Worm (Caenorhabditis elegans) whole organism, L4 larva: ENCODE measurements around the gene pax-1.

Experiments
- D1046.2 ChIP-seq: fragments of 200-800 bp; sonication (Bioruptor generic); IDR thresholded peaks from 2 replicates; pipeline ENCODE4 v1.3.6; 2022; ENCODE audit warnings: missing genetic modification characterization, missing compliant biosample characterization
- F10B5.3 ChIP-seq: sonication (generic microtip); optimal IDR thresholded peaks from 2 replicates; lab custom pipeline; 2016; ENCODE audit warnings: mild to moderate bottlenecking, missing genetic modification characterization, missing compliant biosample characterization
- F49E8.2 ChIP-seq: sonication (generic microtip); optimal IDR thresholded peaks from 2 replicates; lab custom pipeline; 2016; ENCODE audit warnings: missing compliant biosample characterization, mild to moderate bottlenecking, missing genetic modification characterization, borderline replicate concordance
- T26A8.4 ChIP-seq: fragments of 200-800 bp; sonication (Bioruptor generic); IDR thresholded peaks from 2 replicates; pipeline ENCODE4 v1.3.6; 2022; ENCODE audit warnings: missing genetic modification characterization, missing compliant biosample characterization
- Y75B8A.6 ChIP-seq: fragments of 200-800 bp; sonication (Bioruptor generic); IDR thresholded peaks from 2 replicates; pipeline ENCODE4 v1.3.6; 2022; ENCODE audit warnings: missing genetic modification reagents, missing genetic modification characterization, missing compliant biosample characterization
- aha-1 ChIP-seq: fragments of 150-350 bp; peaks from one replicate; lab custom pipeline; 2014; ENCODE audit warnings: missing biosample characterization, missing genetic modification characterization
- aly-2 ChIP-seq: sonication (generic microtip); optimal IDR thresholded peaks from 2 replicates; lab custom pipeline; 2018; ENCODE audit warnings: missing biosample characterization, missing genetic modification characterization
- ama-1 ChIP-seq: fragments of 150-350 bp; optimal IDR thresholded peaks from 2 replicates; lab custom pipeline; 2014; ENCODE audit warnings: inconsistent platforms, mixed read lengths
- ceh-20 ChIP-seq: fragments of 200-800 bp; sonication (Bioruptor generic); IDR thresholded peaks from 2 replicates; pipeline ENCODE4 v1.3.6; 2022; ENCODE audit warnings: missing genetic modification reagents, missing genetic modification characterization, missing compliant biosample characterization
- ceh-32 ChIP-seq: sonication (generic microtip); optimal IDR thresholded peaks from 2 replicates; lab custom pipeline; 2016; ENCODE audit warnings: mild to moderate bottlenecking, missing genetic modification characterization, missing compliant biosample characterization; ENCODE audit not compliant: poor library complexity
- cey-2 ChIP-seq: sonication (generic microtip); optimal IDR thresholded peaks from 3 replicates; lab custom pipeline; 2017; ENCODE audit warnings: missing genetic modification characterization, mild to moderate bottlenecking, missing compliant biosample characterization, antibody characterized with exemption, borderline replicate concordance; ENCODE audit not compliant: insufficient read depth
- ctbp-1 ChIP-seq: fragments of 200-800 bp; sonication (Bioruptor generic); IDR thresholded peaks from 2 replicates; pipeline ENCODE4 v1.3.6; 2022; ENCODE audit warnings: missing genetic modification reagents, missing genetic modification characterization, missing compliant biosample characterization
- daf-16 ChIP-seq, 3 experiments: sonication (generic microtip); optimal IDR thresholded peaks; 2 replicates each; lab custom pipeline; 2016 to 2017; ENCODE audit warnings: missing genetic modification characterization in 3 of 3, missing genetic modification reagents in 3 of 3, mild to moderate bottlenecking in 2 of 3, missing compliant biosample characterization in 2 of 3, missing biosample characterization in 1 of 3, moderate library complexity in 1 of 3
- dmd-6 ChIP-seq: fragments of 200-800 bp; sonication (Bioruptor generic); IDR thresholded peaks from 2 replicates; pipeline ENCODE4 v1.3.6; 2022; ENCODE audit warnings: missing genetic modification reagents, missing genetic modification characterization, missing compliant biosample characterization
- duxl-1 ChIP-seq: sonication (generic microtip); optimal IDR thresholded peaks from 2 replicates; lab custom pipeline; 2016; ENCODE audit warnings: mild to moderate bottlenecking, missing genetic modification characterization, moderate library complexity, missing compliant biosample characterization; ENCODE audit not compliant: poor library complexity
- dve-1 ChIP-seq: sonication (generic microtip); optimal IDR thresholded peaks from 2 replicates; lab custom pipeline; 2017; ENCODE audit warnings: antibody characterized with exemption, mild to moderate bottlenecking, missing genetic modification characterization, missing compliant biosample characterization; ENCODE audit not compliant: insufficient read depth
- egl-27 ChIP-seq: sonication (generic microtip); optimal IDR thresholded peaks from 3 replicates; lab custom pipeline; 2017; ENCODE audit warnings: missing biosample characterization, missing genetic modification reagents, missing genetic modification characterization
- fkh-10 ChIP-seq: fragments of 150-350 bp; optimal IDR thresholded peaks from 2 replicates; lab custom pipeline; 2014; ENCODE audit warnings: missing biosample characterization, missing genetic modification reagents, missing genetic modification characterization
- hif-1 ChIP-seq, 2 experiments: sonication (generic microtip); optimal IDR thresholded peaks; 2 replicates each; lab custom pipeline; 2016 to 2017; ENCODE audit warnings: missing compliant biosample characterization in 2 of 2, missing genetic modification characterization in 2 of 2, missing genetic modification reagents in 2 of 2, missing genotype in 2 of 2, mild to moderate bottlenecking in 1 of 2
- hlh-11 ChIP-seq: fragments of 200-800 bp; sonication (Bioruptor generic); optimal IDR thresholded peaks from 2 replicates; lab custom pipeline; 2018; ENCODE audit warnings: mild to moderate bottlenecking, missing genetic modification characterization, missing compliant biosample characterization
- hlh-30 ChIP-seq: sonication (generic microtip); optimal IDR thresholded peaks from 2 replicates; lab custom pipeline; 2017; ENCODE audit warnings: antibody characterized with exemption, mild to moderate bottlenecking, missing genetic modification characterization, missing compliant biosample characterization; ENCODE audit not compliant: insufficient read depth
- jun-1 ChIP-seq: fragments of 150-350 bp; optimal IDR thresholded peaks from 2 replicates; lab custom pipeline; 2014; ENCODE audit warnings: missing biosample characterization, missing genetic modification reagents, missing genetic modification characterization
- lim-7 ChIP-seq: fragments of 200-800 bp; sonication (Bioruptor generic); IDR thresholded peaks from 2 replicates; pipeline ENCODE4 v1.3.6; 2022; ENCODE audit warnings: missing genetic modification characterization, missing compliant biosample characterization
- lin-1 ChIP-seq: fragments of 200-800 bp; sonication (Bioruptor generic); IDR thresholded peaks from 2 replicates; pipeline ENCODE4 v1.3.6; 2022; ENCODE audit warnings: missing genetic modification reagents, missing genetic modification characterization, missing compliant biosample characterization
- mdt-29 ChIP-seq: fragments of 200-800 bp; sonication (Bioruptor generic); IDR thresholded peaks from 2 replicates; pipeline ENCODE4 v1.3.6; 2022; ENCODE audit warnings: missing genetic modification reagents, missing genetic modification characterization, missing compliant biosample characterization
- mxl-3 ChIP-seq: fragments of 200-800 bp; sonication (Bioruptor generic); optimal IDR thresholded peaks from 2 replicates; lab custom pipeline; 2018; ENCODE audit warnings: mild to moderate bottlenecking, missing genetic modification characterization, missing compliant biosample characterization
- nhr-237 ChIP-seq: sonication (generic microtip); optimal IDR thresholded peaks from 2 replicates; lab custom pipeline; 2017; ENCODE audit warnings: missing biosample characterization, missing genetic modification characterization
- nhr-28 ChIP-seq: fragments of 150-350 bp; optimal IDR thresholded peaks from 2 replicates; lab custom pipeline; 2014; ENCODE audit warnings: missing biosample characterization, missing genetic modification characterization
- nhr-42 ChIP-seq: fragments of 200-800 bp; sonication (Bioruptor generic); IDR thresholded peaks from 2 replicates; pipeline ENCODE4 v1.3.6; 2022; ENCODE audit warnings: missing genetic modification characterization, missing compliant biosample characterization
- nhr-48 ChIP-seq: sonication (generic microtip); optimal IDR thresholded peaks from 2 replicates; lab custom pipeline; 2016; ENCODE audit warnings: mild to moderate bottlenecking, missing genetic modification characterization, missing compliant biosample characterization
- nhr-77 ChIP-seq: fragments of 150-350 bp; optimal IDR thresholded peaks from 2 replicates; lab custom pipeline; 2014; ENCODE audit warnings: missing biosample characterization, missing genetic modification characterization
- php-3 ChIP-seq: fragments of 200-800 bp; sonication (Bioruptor generic); IDR thresholded peaks from 2 replicates; pipeline ENCODE4 v1.3.6; 2022; ENCODE audit warnings: missing genetic modification reagents, missing genetic modification characterization, missing compliant biosample characterization
- pqm-1 ChIP-seq: sonication (generic microtip); optimal IDR thresholded peaks from 2 replicates; lab custom pipeline; 2017; ENCODE audit warnings: missing biosample characterization, missing genetic modification characterization
- snpc-4 ChIP-seq: fragments of 150-350 bp; optimal IDR thresholded peaks from 2 replicates; lab custom pipeline; 2014; ENCODE audit warnings: missing biosample characterization, missing genetic modification characterization
- spr-1 ChIP-seq: sonication (generic microtip); optimal IDR thresholded peaks from 2 replicates; lab custom pipeline; 2016; ENCODE audit warnings: mild to moderate bottlenecking, missing genetic modification characterization, missing compliant biosample characterization
- tra-1 ChIP-seq: fragments of 200-800 bp; sonication (Bioruptor generic); IDR thresholded peaks from 2 replicates; pipeline ENCODE4 v1.3.6; 2022; ENCODE audit warnings: missing genetic modification reagents, missing genetic modification characterization, missing compliant biosample characterization
- unc-62 ChIP-seq, 3 experiments: fragments of 150-350 bp in 1 of 3; sonication (generic microtip); optimal IDR thresholded peaks in 2 of 3; peaks in 1 of 3; 1 replicate in 1 of 3; 2 replicates in 2 of 3; lab custom pipeline; 2014 to 2017; ENCODE audit warnings: missing biosample characterization in 3 of 3, missing genetic modification characterization in 3 of 3, missing genetic modification reagents in 3 of 3, missing genotype in 1 of 3
- ztf-7 ChIP-seq: fragments of 150-350 bp; optimal IDR thresholded peaks from 2 replicates; lab custom pipeline; 2014; ENCODE audit warnings: missing biosample characterization, missing genetic modification characterization

Gene pax-1

ce11 chrV:8217118-8217517 is 7.6 kb upstream of the pax-1 start:
- TF ChIP-seq dve-1 (tag; lab: Kevin White, UChicago) (peak; percentile 45), tra-1 (GFP tag; lab: Robert Waterston, UW) (peak; percentile 53; the same call in 1 of the 2 replicates), lin-1 (GFP tag; lab: Robert Waterston, UW) (peak; percentile 53), daf-16 (GFP tag; optimal IDR thresholded peaks at IDR 0.05; lab: Kevin White, UChicago) (no peak), daf-16 (tag; optimal IDR thresholded peaks at IDR 0.05; lab: Kevin White, UChicago) (peak; percentile 60), spr-1 (tag; lab: Kevin White, UChicago) (no peak), pqm-1 (peak; percentile 66), php-3 (GFP tag; lab: Robert Waterston, UW) (peak; percentile 77), cey-2 (tag; lab: Kevin White, UChicago) (no peak), ceh-32 (tag; lab: Kevin White, UChicago) (no peak), D1046.2 (GFP tag; lab: Robert Waterston, UW) (no peak), Y75B8A.6 (GFP tag; lab: Robert Waterston, UW) (no peak), hlh-11 (tag; lab: Kevin White, UChicago) (peak; percentile 63), nhr-77 (tag; lab: Kevin White, UChicago) (no peak), dmd-6 (peak; percentile 81), nhr-28 (tag; lab: Kevin White, UChicago) (peak; percentile 25), nhr-48 (tag; lab: Kevin White, UChicago) (no peak), nhr-42 (GFP tag; lab: Robert Waterston, UW) (no peak), duxl-1 (no peak), snpc-4 (tag; lab: Kevin White, UChicago) (no peak), hif-1 (tag; optimal IDR thresholded peaks at IDR 0.05; lab: Kevin White, UChicago) (peak in 1 of 2 experiments; percentile 23), hlh-30 (tag; lab: Kevin White, UChicago) (no peak)
- TF ChIP-seq, all 104 proteins: peak for 10

- TF ChIP-seq Y75B8A.6 (GFP tag; lab: Robert Waterston, UW): no peak
- no peak for TF ChIP-seq jun-1 (tag; lab: Kevin White, UChicago)
- no peak for TF ChIP-seq lim-7 (GFP tag; lab: Robert Waterston, UW)
- TF ChIP-seq ztf-7 (tag; lab: Kevin White, UChicago): no peak
- TF ChIP-seq hlh-11 (tag; lab: Kevin White, UChicago): peak; percentile 71
- no peak for TF ChIP-seq F49E8.2 (tag; lab: Kevin White, UChicago)
- TF ChIP-seq nhr-42 (GFP tag; lab: Robert Waterston, UW): no peak
- peak; percentile 14; the same call in 1 of the 2 replicates for TF ChIP-seq lin-1 (GFP tag; lab: Robert Waterston, UW)
- peak; percentile 32; the same call in 1 of the 2 replicates for TF ChIP-seq tra-1 (GFP tag; lab: Robert Waterston, UW)
- no peak for TF ChIP-seq nhr-237 (tag; lab: Kevin White, UChicago)
- TF ChIP-seq unc-62 (GFP tag; optimal IDR thresholded peaks at IDR 0.05 in 1 of 2; lab: Kevin White, UChicago): peak in 1 of 2 experiments; percentile 69
- TF ChIP-seq unc-62 (tag; optimal IDR thresholded peaks at IDR 0.05; lab: Kevin White, UChicago): no peak
- TF ChIP-seq dmd-6: peak; percentile 78
- no peak for TF ChIP-seq D1046.2 (GFP tag; lab: Robert Waterston, UW)
- peak; percentile 44 for TF ChIP-seq aha-1 (tag; lab: Kevin White, UChicago)
- no peak for TF ChIP-seq aly-2 (tag; lab: Kevin White, UChicago)
- TF ChIP-seq ama-1 (lab: Kevin White, UChicago): no peak
- no peak for TF ChIP-seq T26A8.4 (GFP tag; lab: Robert Waterston, UW)
- peak; percentile 34 for TF ChIP-seq mxl-3 (GFP tag; lab: Kevin White, UChicago)
- TF ChIP-seq egl-27: no peak
- TF ChIP-seq dve-1 (tag; lab: Kevin White, UChicago): peak; percentile 25
- TF ChIP-seq daf-16 (GFP tag; optimal IDR thresholded peaks at IDR 0.05; lab: Kevin White, UChicago): no peak
- peak; percentile 10 for TF ChIP-seq daf-16 (tag; optimal IDR thresholded peaks at IDR 0.05; lab: Kevin White, UChicago)
- TF ChIP-seq hlh-30 (tag; lab: Kevin White, UChicago): peak; percentile 7
- no peak for TF ChIP-seq ctbp-1
- peak; percentile 50 for TF ChIP-seq nhr-28 (tag; lab: Kevin White, UChicago)
- TF ChIP-seq ceh-20 (GFP tag; lab: Robert Waterston, UW): no peak
- peak; percentile 23; the same call in 1 of the 2 replicates for TF ChIP-seq mdt-29 (GFP tag; lab: Robert Waterston, UW)
- TF ChIP-seq F10B5.3 (tag; lab: Kevin White, UChicago): no peak
- peak; percentile 23 for TF ChIP-seq fkh-10 (GFP tag; lab: Kevin White, UChicago)
These were observed 7.0 kb upstream of the pax-1 start, which contains the start of gene K07C11.8 for ce11 chrV:8217661-8218265. TSS of gene K07C11.8 (minus strand) at chrV:8217884.
